Fruit fly (Drosophila melanogaster): Measurements from ENCODE around the gene Cyp28a5.

DNA sequence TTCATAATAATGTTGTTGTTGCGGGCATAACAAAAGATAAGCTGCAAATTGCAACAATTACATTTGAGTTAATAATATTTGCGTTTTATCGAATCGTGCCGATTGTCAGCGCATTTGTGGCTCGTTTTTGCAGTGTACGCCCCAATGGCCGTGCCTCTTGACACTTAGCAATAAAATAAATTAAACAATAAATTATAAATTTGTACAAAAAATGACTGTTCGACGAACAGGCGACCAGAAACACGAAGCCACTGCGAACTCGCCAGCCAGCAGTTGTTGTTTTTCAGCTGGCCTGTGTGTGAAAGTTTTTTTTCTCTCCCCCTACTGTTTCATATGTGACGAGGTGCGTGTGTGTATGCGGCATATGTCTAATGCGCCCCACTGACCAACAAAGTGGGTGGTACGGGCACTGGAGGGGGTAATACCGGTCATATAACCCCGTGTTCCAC, 48.4 kb downstream of the Cyp28a5 start:
- no peak for TF ChIP-seq CG17802 (tag; optimal IDR thresholded peaks at IDR 0.05)
- TF ChIP-seq Bgb (GFP tag; IDR thresholded peaks at IDR 0.05; ENCODE audit: partially characterized antibody): no peak
- no peak for TF ChIP-seq CG10654 (GFP tag; optimal IDR thresholded peaks at IDR 0.05)
- no peak for TF ChIP-seq CG13624 (GFP tag; optimal IDR thresholded peaks at IDR 0.05)
- TF ChIP-seq pum (GFP tag; optimal IDR thresholded peaks at IDR 0.05): no peak
- TF ChIP-seq zen2 (GFP tag; IDR thresholded peaks at IDR 0.05; ENCODE audit: partially characterized antibody): 0 out of 3 replicates have a peak, but pooled peaks have one; percentile 28
